Worm (Caenorhabditis elegans): ENCODE results near the gene msi-1.

The msi-1 gene

ce11 chrIII:3953235-3953634 lies 23.0 kb downstream of the msi-1 start (continued):
- TF ChIP-seq dpl-1 (GFP tag; optimal IDR thresholded peaks at IDR 0.05) (peak; percentile 19 to 38 (median 31)), swsn-7 (tag; optimal IDR thresholded peaks at IDR 0.05) (peak; percentile 35), tlp-1 (tag; optimal IDR thresholded peaks at IDR 0.05) (no peak), snu-23 (GFP tag; optimal IDR thresholded peaks at IDR 0.05) (peak; percentile 61), lin-39 (tag; optimal IDR thresholded peaks at IDR 0.05) (no peak), pax-3 (tag; optimal IDR thresholded peaks at IDR 0.05) (peak; percentile 12), fkh-4 (tag; optimal IDR thresholded peaks at IDR 0.05; ENCODE audit: borderline replicate concordance) (no peak), lsy-2 (tag; optimal IDR thresholded peaks at IDR 0.05) (peak; percentile 34 to 62), lin-35 (GFP tag; optimal IDR thresholded peaks at IDR 0.05) (peak; percentile 30 to 83), skn-1 (tag; optimal IDR thresholded peaks at IDR 0.05) (no peak), unc-130 (tag; optimal IDR thresholded peaks at IDR 0.05) (peak; percentile 74), rnt-1 (tag; optimal IDR thresholded peaks at IDR 0.05) (peak; percentile 50), dsc-1 (tag; optimal IDR thresholded peaks at IDR 0.05) (peak; percentile 38), nhr-85 (tag) (peak; percentile 94), zip-4 (GFP tag; optimal IDR thresholded peaks at IDR 0.05) (no peak), unc-86 (tag; optimal IDR thresholded peaks at IDR 0.05) (peak; percentile 8), nhr-71 (tag; optimal IDR thresholded peaks at IDR 0.05) (peak; percentile 79), pag-3 (tag; optimal IDR thresholded peaks at IDR 0.05; ENCODE audit: borderline replicate concordance, insufficient read depth) (no peak), jun-1 (tag; optimal IDR thresholded peaks at IDR 0.05) (peak; percentile 7), nhr-76 (tag; optimal IDR thresholded peaks at IDR 0.05) (no peak), nhr-90 (tag; optimal IDR thresholded peaks at IDR 0.05; ENCODE audit: poor library complexity) (peak; percentile 21), ceh-82 (tag; optimal IDR thresholded peaks at IDR 0.05) (peak in 1 of 3 experiments; percentile 48), hlh-17 (GFP tag; optimal IDR thresholded peaks at IDR 0.05; ENCODE audit: borderline replicate concordance) (no peak), elt-3 (tag; optimal IDR thresholded peaks at IDR 0.05) (peak in 1 of 6 experiments; percentile 41), hpl-2 (GFP tag; optimal IDR thresholded peaks at IDR 0.05) (no peak), lin-14 (GFP tag; optimal IDR thresholded peaks at IDR 0.05) (peak; percentile 88), unc-62 (GFP tag; optimal IDR thresholded peaks at IDR 0.05) (no peak), Y116A8C.19 (tag; optimal IDR thresholded peaks at IDR 0.05; ENCODE audit: borderline replicate concordance) (no peak), ceh-63 (GFP tag; optimal IDR thresholded peaks at IDR 0.05) (no peak), mab-9 (GFP tag; IDR thresholded peaks at IDR 0.05) (0 out of 2 replicates have a peak, but pooled peaks have one; percentile 45), grh-1 (GFP tag; IDR thresholded peaks at IDR 0.05) (no peak), isw-1 (GFP tag; IDR thresholded peaks at IDR 0.05) (no peak; the same call in 1 of the 2 replicates), ceh-88 (GFP tag; IDR thresholded peaks at IDR 0.05) (no peak), ets-5 (GFP tag; IDR thresholded peaks at IDR 0.05) (no peak), aha-1 (tag; optimal IDR thresholded peaks at IDR 0.05) (no peak)

- no peak for TF ChIP-seq ztf-11 (tag; optimal IDR thresholded peaks at IDR 0.05)
- peak; percentile 7 for TF ChIP-seq nhr-20 (tag; optimal IDR thresholded peaks at IDR 0.05)
- peak; percentile 28 for TF ChIP-seq C16A3.4 (tag; optimal IDR thresholded peaks at IDR 0.05)
- peak; percentile 44 for TF ChIP-seq lin-14 (GFP tag; optimal IDR thresholded peaks at IDR 0.05)
- no peak for TF ChIP-seq C04F5.9 (tag; optimal IDR thresholded peaks at IDR 0.05)
- no peak for TF ChIP-seq efl-3 (GFP tag; optimal IDR thresholded peaks at IDR 0.05)
- peak in 1 of 2 experiments; percentile 64 for TF ChIP-seq lin-35 (GFP tag; optimal IDR thresholded peaks at IDR 0.05)
- no peak for TF ChIP-seq tbx-2 (tag; optimal IDR thresholded peaks at IDR 0.05)
- peak in 1 of 2 experiments; percentile 30 for TF ChIP-seq mdl-1 (tag; optimal IDR thresholded peaks at IDR 0.05)
- TF ChIP-seq mep-1 (tag; optimal IDR thresholded peaks at IDR 0.05): peak; percentile 12
- TF ChIP-seq blmp-1 (tag; optimal IDR thresholded peaks at IDR 0.05): peak; percentile 91
- peak in 1 of 2 experiments; percentile 0 for TF ChIP-seq lsy-2 (tag; optimal IDR thresholded peaks at IDR 0.05)
- TF ChIP-seq ces-1 (GFP tag; optimal IDR thresholded peaks at IDR 0.05): no peak
- no peak for TF ChIP-seq sox-4 (tag; optimal IDR thresholded peaks at IDR 0.05)
- peak in 1 of 6 experiments; percentile 33 for TF ChIP-seq elt-3 (tag; optimal IDR thresholded peaks at IDR 0.05)
- TF ChIP-seq ceh-88 (GFP tag; IDR thresholded peaks at IDR 0.05): no peak
- TF ChIP-seq unc-130 (tag; optimal IDR thresholded peaks at IDR 0.05): peak; percentile 64
- peak; percentile 11 for TF ChIP-seq snu-23 (GFP tag; optimal IDR thresholded peaks at IDR 0.05)
Measured at ce11 chrIII:3952058-3952457, 24.1 kb downstream of the msi-1 start.

Data from whole organism, L1 larva.